Worm (Caenorhabditis elegans) whole organism, young adult: ENCODE data around the gene C07A9.9.

Experiments
- B0261.1 ChIP-seq: sonication (generic microtip); optimal IDR thresholded peaks from 2 replicates; lab custom pipeline; 2016; ENCODE audit warnings: mild to moderate bottlenecking, missing genetic modification characterization, moderate library complexity, missing compliant biosample characterization
- D2030.7 ChIP-seq: fragments of 200-800 bp; sonication (Bioruptor generic); IDR thresholded peaks from 2 replicates; pipeline ENCODE4 v1.3.6; 2022; ENCODE audit warnings: missing genetic modification reagents, missing genetic modification characterization, missing compliant biosample characterization
- F39B2.1 ChIP-seq: fragments of 200-800 bp; sonication (Bioruptor generic); IDR thresholded peaks from 2 replicates; pipeline ENCODE4 v1.3.6; 2022; ENCODE audit warnings: missing genetic modification reagents, missing genetic modification characterization, missing compliant biosample characterization
- F49E8.2 ChIP-seq: sonication (generic microtip); optimal IDR thresholded peaks from 3 replicates; lab custom pipeline; 2017; ENCODE audit warnings: missing genetic modification characterization, mild to moderate bottlenecking, missing compliant biosample characterization, antibody characterized with exemption, moderate library complexity; ENCODE audit not compliant: insufficient read depth
- F57C9.4 ChIP-seq: sonication (generic microtip); optimal IDR thresholded peaks from 2 replicates; lab custom pipeline; 2017; ENCODE audit warnings: mild to moderate bottlenecking, missing genetic modification characterization, missing compliant biosample characterization
- K11D2.4 ChIP-seq: fragments of 200-800 bp; sonication (Bioruptor generic); IDR thresholded peaks from 2 replicates; pipeline ENCODE4 v1.3.6; 2022; ENCODE audit warnings: missing genetic modification reagents, missing genetic modification characterization, missing compliant biosample characterization
- K12H6.12 ChIP-seq: fragments of 200-800 bp; sonication (Bioruptor generic); optimal IDR thresholded peaks from 2 replicates; lab custom pipeline; 2018; ENCODE audit warnings: mild to moderate bottlenecking, missing genetic modification characterization, missing compliant biosample characterization
- T07F8.4 ChIP-seq: sonication (generic microtip); optimal IDR thresholded peaks from 2 replicates; lab custom pipeline; 2016; ENCODE audit warnings: mild to moderate bottlenecking, missing genetic modification characterization, moderate library complexity, missing compliant biosample characterization
- Y53G8AR.9 ChIP-seq: fragments of 200-800 bp; sonication (Bioruptor generic); conservative IDR thresholded peaks from 2 replicates; pipeline ENCODE4 v1.3.6; 2022; ENCODE audit warnings: missing genetic modification reagents, missing genetic modification characterization, missing compliant biosample characterization
- Y67H2A.10 ChIP-seq: fragments of 200-800 bp; sonication (Bioruptor generic); conservative IDR thresholded peaks from 2 replicates; pipeline ENCODE4 v1.3.6; 2022; ENCODE audit warnings: missing genetic modification reagents, missing genetic modification characterization, missing compliant biosample characterization
- Y79H2A.3 ChIP-seq: fragments of 200-800 bp; sonication (Bioruptor generic); conservative IDR thresholded peaks from 2 replicates; pipeline ENCODE4 v1.3.6; 2022; ENCODE audit warnings: missing genetic modification reagents, missing genetic modification characterization, missing compliant biosample characterization
- ZK185.1 ChIP-seq: sonication (generic microtip); optimal IDR thresholded peaks from 2 replicates; lab custom pipeline; 2016; ENCODE audit warnings: mild to moderate bottlenecking, missing genetic modification characterization, missing compliant biosample characterization; ENCODE audit not compliant: poor library complexity, severe bottlenecking
- attf-5 ChIP-seq: fragments of 200-800 bp; sonication (Bioruptor generic); optimal IDR thresholded peaks from 2 replicates; lab custom pipeline; 2018; ENCODE audit warnings: mild to moderate bottlenecking, missing genetic modification characterization, missing compliant biosample characterization
- ccch-3 ChIP-seq: fragments of 200-800 bp; sonication (Bioruptor generic); optimal IDR thresholded peaks from 2 replicates; lab custom pipeline; 2018; ENCODE audit warnings: mild to moderate bottlenecking, missing genetic modification characterization, missing compliant biosample characterization
- cebp-2 ChIP-seq: fragments of 200-800 bp; sonication (Bioruptor generic); IDR thresholded peaks from 2 replicates; pipeline ENCODE4 v1.3.6; 2022; ENCODE audit warnings: missing genetic modification characterization, missing compliant biosample characterization
- ceh-58 ChIP-seq: fragments of 200-800 bp; sonication (Bioruptor generic); IDR thresholded peaks from 2 replicates; pipeline ENCODE4 v1.3.6; 2022; ENCODE audit warnings: missing genetic modification characterization, missing compliant biosample characterization
- chd-7 ChIP-seq: sonication (generic microtip); optimal IDR thresholded peaks from 2 replicates; lab custom pipeline; 2016; ENCODE audit warnings: mild to moderate bottlenecking, missing genetic modification characterization, moderate library complexity, missing compliant biosample characterization
- egrh-3 ChIP-seq: fragments of 200-800 bp; sonication (Bioruptor generic); IDR thresholded peaks from 2 replicates; pipeline ENCODE4 v1.3.6; 2022; ENCODE audit warnings: missing genetic modification reagents, missing genetic modification characterization, missing compliant biosample characterization
- let-607 ChIP-seq, 2 experiments: fragments of 200-800 bp in 1 of 2; sonication (Bioruptor generic) in 1 of 2; sonication (generic microtip) in 1 of 2; optimal IDR thresholded peaks; 2 replicates each; lab custom pipeline; 2016 to 2018; ENCODE audit warnings: mild to moderate bottlenecking in 2 of 2, missing compliant biosample characterization in 2 of 2, missing genetic modification characterization in 2 of 2, moderate library complexity in 2 of 2, missing genotype in 1 of 2
- lin-40 ChIP-seq: sonication (generic microtip); optimal IDR thresholded peaks from 2 replicates; lab custom pipeline; 2016; ENCODE audit warnings: missing genetic modification characterization, mild to moderate bottlenecking, missing compliant biosample characterization, missing genotype, missing genetic modification reagents
- lin-54 ChIP-seq: fragments of 200-800 bp; sonication (Bioruptor generic); optimal IDR thresholded peaks from 2 replicates; lab custom pipeline; 2018; ENCODE audit warnings: mild to moderate bottlenecking, missing genetic modification characterization, missing compliant biosample characterization
- lsl-1 ChIP-seq: fragments of 200-800 bp; sonication (Bioruptor generic); optimal IDR thresholded peaks from 2 replicates; lab custom pipeline; 2018; ENCODE audit warnings: mild to moderate bottlenecking, missing genetic modification characterization, moderate library complexity, missing compliant biosample characterization
- nfya-1 ChIP-seq: sonication (generic microtip); optimal IDR thresholded peaks from 2 replicates; lab custom pipeline; 2017; ENCODE audit warnings: antibody characterized with exemption, missing compliant biosample characterization, missing genetic modification characterization, borderline replicate concordance; ENCODE audit not compliant: insufficient read depth
- nhr-27 ChIP-seq: fragments of 200-800 bp; sonication (Bioruptor generic); optimal IDR thresholded peaks from 2 replicates; lab custom pipeline; 2018; ENCODE audit warnings: mild to moderate bottlenecking, missing genetic modification characterization, moderate library complexity, missing compliant biosample characterization
- nhr-80 ChIP-seq: sonication (generic microtip); optimal IDR thresholded peaks from 2 replicates; lab custom pipeline; 2016; ENCODE audit warnings: missing genetic modification characterization, missing compliant biosample characterization
- somi-1 ChIP-seq: fragments of 200-800 bp; sonication (Bioruptor generic); optimal IDR thresholded peaks from 2 replicates; lab custom pipeline; 2018; ENCODE audit warnings: mild to moderate bottlenecking, missing genetic modification characterization, missing compliant biosample characterization
- tbp1 ChIP-seq: fragments of 200-800 bp; sonication (Bioruptor generic); optimal IDR thresholded peaks from 2 replicates; lab custom pipeline; 2018; ENCODE audit warnings: mild to moderate bottlenecking, missing genetic modification characterization, missing compliant biosample characterization
- unc-62 ChIP-seq: fragments of 150-350 bp; optimal IDR thresholded peaks from 2 replicates; lab custom pipeline; 2014; ENCODE audit warnings: missing biosample characterization, missing genetic modification reagents, missing genetic modification characterization
- ztf-25 ChIP-seq: fragments of 200-800 bp; sonication (Bioruptor generic); IDR thresholded peaks from 2 replicates; pipeline ENCODE4 v1.3.6; 2022; ENCODE audit warnings: missing genetic modification reagents, missing genetic modification characterization, missing compliant biosample characterization
- ztf-26 ChIP-seq: sonication (generic microtip); optimal IDR thresholded peaks from 2 replicates; lab custom pipeline; 2017; ENCODE audit warnings: missing genetic modification characterization, missing compliant biosample characterization

Gene C07A9.9

DNA sequence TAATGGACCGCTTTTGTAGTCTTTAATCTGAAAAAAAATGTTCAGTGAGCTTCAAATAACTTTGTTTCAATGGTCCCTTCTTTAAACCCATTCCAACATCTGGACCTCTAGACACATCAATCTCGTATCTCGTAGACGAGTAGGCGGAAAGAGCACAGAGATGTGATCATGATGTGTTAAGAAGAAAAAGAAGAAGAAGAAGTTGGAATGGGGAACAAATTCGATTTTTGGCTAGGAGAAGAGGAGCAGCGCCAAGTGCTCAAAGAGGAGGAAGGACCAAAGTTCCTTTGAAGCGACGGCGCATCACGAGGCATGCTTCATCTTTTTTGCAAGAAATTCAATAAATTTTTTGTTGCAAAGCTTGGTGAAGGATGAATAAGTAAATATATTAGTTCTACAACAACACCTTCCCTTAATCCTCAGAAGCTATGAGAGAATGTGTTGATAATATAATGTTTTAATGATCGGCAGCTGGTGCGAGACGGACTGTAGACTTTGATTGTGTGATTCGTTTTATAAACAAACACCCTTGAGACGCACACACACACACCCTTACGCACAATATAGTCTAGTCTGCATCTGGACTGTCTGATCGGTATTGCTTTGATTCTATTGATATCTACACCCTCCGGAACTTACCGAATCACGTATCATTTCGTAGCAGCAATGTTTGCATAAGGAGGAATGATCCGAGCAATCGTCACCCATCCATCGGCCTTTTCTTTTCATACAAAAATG, 2.8 kb downstream of the C07A9.9 start:
- TF ChIP-seq F39B2.1 (GFP tag; lab: Robert Waterston, UW) (no peak), Y53G8AR.9 (GFP tag; lab: Robert Waterston, UW) (0 out of 2 replicates have a peak, but pooled peaks have one; percentile 14), Y67H2A.10 (GFP tag; lab: Robert Waterston, UW) (no peak)

DNA sequence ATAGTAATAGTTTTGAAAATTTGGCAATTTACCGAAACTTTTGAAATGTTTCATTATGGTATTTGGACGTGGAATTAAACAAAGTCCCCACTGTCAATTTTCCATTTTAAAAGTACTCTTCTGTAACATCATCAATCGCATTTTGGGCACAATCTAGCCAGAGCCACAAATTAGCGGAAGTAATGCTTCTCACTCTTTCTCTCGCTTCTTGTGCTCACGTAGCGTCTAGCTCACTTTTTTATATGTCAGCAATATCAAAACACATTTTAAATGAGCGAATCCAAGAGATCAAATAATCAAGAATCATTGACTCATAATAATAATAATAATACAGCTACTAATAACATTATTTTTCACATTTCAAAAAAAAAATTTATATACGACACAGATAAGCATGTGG, 3.5 kb downstream of the C07A9.9 start:
- TF ChIP-seq nhr-80 (tag; lab: Kevin White, UChicago), result no peak
- no peak for TF ChIP-seq chd-7 (tag; lab: Kevin White, UChicago)
- no peak for TF ChIP-seq Y79H2A.3
- no peak for TF ChIP-seq T07F8.4 (tag; lab: Kevin White, UChicago)
- TF ChIP-seq K11D2.4 (GFP tag; lab: Robert Waterston, UW), result no peak
- TF ChIP-seq lsl-1 (GFP tag; lab: Kevin White, UChicago), result no peak
- TF ChIP-seq attf-5, result no peak
- no peak for TF ChIP-seq tbp1 (GFP tag; lab: Kevin White, UChicago)
- no peak for TF ChIP-seq ztf-25 (GFP tag; lab: Robert Waterston, UW)
- no peak for TF ChIP-seq ztf-26
- no peak for TF ChIP-seq D2030.7 (GFP tag; lab: Robert Waterston, UW)
- TF ChIP-seq F57C9.4 (tag; lab: Kevin White, UChicago), result no peak
- no peak for TF ChIP-seq K12H6.12
- no peak for TF ChIP-seq B0261.1 (tag; lab: Kevin White, UChicago)
- TF ChIP-seq F49E8.2 (tag; lab: Kevin White, UChicago), result no peak
- TF ChIP-seq somi-1, result no peak
- TF ChIP-seq cebp-2 (GFP tag; lab: Robert Waterston, UW), result no peak

DNA sequence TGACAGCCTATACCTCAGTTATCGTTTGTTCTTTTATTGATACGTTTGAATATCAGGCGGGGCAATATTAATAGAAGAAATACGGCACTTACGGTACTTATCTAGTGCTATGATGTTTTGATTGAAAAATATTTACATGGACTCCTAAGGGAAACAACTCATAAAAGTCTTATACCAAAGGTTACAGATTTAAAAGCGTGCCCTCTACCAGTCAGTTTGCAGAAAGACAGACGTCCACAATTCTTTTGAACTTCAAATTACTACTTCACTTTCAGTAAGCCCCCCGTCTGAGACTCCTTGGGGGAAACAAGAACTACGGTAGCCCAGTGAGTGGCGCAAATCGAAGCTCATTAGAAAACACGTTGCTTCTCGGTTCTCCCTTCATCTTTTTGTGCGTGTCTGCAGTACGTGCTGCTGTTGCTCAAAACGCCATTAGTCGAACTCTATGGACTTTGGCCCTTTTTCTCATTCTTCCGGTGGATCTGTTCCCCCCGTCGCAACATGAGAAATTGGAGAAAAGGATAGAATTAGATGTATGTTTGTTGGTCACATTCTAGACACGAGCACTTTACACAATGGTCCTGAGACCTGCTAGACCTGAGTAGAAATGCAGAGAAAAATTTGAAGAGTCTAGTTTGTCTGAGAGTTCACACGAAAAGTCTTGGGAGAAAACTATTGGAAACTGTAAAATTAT, 5.0 kb downstream of the C07A9.9 start:
- TF ChIP-seq nfya-1 (tag; lab: Kevin White, UChicago), result no peak
- no peak for TF ChIP-seq ceh-58 (GFP tag; lab: Robert Waterston, UW)
- no peak for TF ChIP-seq nhr-27 (tag; lab: Kevin White, UChicago)
- no peak for TF ChIP-seq lsl-1 (GFP tag; lab: Kevin White, UChicago)
- TF ChIP-seq K12H6.12, result peak; percentile 22
- TF ChIP-seq, all 124 proteins: peak for 1

DNA sequence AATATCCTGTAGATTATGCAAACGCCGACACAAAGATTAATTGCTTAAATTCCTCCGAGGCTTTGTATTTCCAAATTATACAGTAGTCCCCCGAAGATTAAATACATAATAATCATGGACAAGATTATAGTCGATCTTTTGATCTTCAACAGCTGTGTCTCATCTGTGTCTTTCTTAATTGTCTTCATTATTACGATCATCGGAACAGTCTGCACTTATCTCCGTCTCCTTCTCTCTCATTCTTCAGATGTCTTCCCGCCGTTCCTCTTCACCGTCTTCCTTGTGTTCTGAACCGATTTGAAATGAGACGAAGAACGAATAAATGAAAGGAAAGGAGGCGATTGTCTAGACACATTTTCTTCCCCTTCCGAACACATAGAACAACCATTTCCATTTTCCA, 6.3 kb downstream of the C07A9.9 start:
- TF ChIP-seq ZK185.1 (tag; lab: Kevin White, UChicago), result no peak
- no peak for TF ChIP-seq unc-62 (GFP tag; lab: Kevin White, UChicago)
- no peak for TF ChIP-seq nhr-27 (tag; lab: Kevin White, UChicago)
- TF ChIP-seq lin-54 (GFP tag; lab: Kevin White, UChicago), result no peak
- no peak for TF ChIP-seq let-607 (tag; optimal IDR thresholded peaks at IDR 0.05; lab: Kevin White, UChicago)
- TF ChIP-seq lin-40, result no peak
- no peak for TF ChIP-seq ccch-3 (GFP tag; lab: Kevin White, UChicago)
- no peak for TF ChIP-seq egrh-3
- TF ChIP-seq, all 124 proteins: peak for 0
